Worm (Caenorhabditis elegans): ENCODE measurements around the gene T11B7.1.

T11B7.1 gene

ce11 chrIV:8866092-8866491 lies 25.6 kb downstream of the T11B7.1 start (continued):
- TF ChIP-seq alr-1 (tag; optimal IDR thresholded peaks at IDR 0.05) = no peak
- no peak for TF ChIP-seq dmd-4 (tag; optimal IDR thresholded peaks at IDR 0.05)
- TF ChIP-seq egl-27 (tag; optimal IDR thresholded peaks at IDR 0.05) = peak; percentile 23

ce11 chrIV:8867562-8867961 lies 27.0 kb downstream of the T11B7.1 start:
- peak; percentile 44 for TF ChIP-seq sma-9 (GFP tag; optimal IDR thresholded peaks at IDR 0.05)
- no peak for TF ChIP-seq sma-9 (tag; optimal IDR thresholded peaks at IDR 0.05)
- peak in 1 of 2 experiments; percentile 10 for TF ChIP-seq lsy-2 (tag; optimal IDR thresholded peaks at IDR 0.05)
- TF ChIP-seq nhr-11 (tag; optimal IDR thresholded peaks at IDR 0.05) = no peak
- TF ChIP-seq crh-2 (tag; optimal IDR thresholded peaks at IDR 0.05) = peak; percentile 6
- TF ChIP-seq nhr-129 (tag; optimal IDR thresholded peaks at IDR 0.05) = no peak
- TF ChIP-seq nhr-12 (tag; optimal IDR thresholded peaks at IDR 0.05) = no peak
- TF ChIP-seq fos-1 (tag; optimal IDR thresholded peaks at IDR 0.05) = peak; percentile 23
- no peak for TF ChIP-seq C34F6.9 (tag; optimal IDR thresholded peaks at IDR 0.05)

DNA sequence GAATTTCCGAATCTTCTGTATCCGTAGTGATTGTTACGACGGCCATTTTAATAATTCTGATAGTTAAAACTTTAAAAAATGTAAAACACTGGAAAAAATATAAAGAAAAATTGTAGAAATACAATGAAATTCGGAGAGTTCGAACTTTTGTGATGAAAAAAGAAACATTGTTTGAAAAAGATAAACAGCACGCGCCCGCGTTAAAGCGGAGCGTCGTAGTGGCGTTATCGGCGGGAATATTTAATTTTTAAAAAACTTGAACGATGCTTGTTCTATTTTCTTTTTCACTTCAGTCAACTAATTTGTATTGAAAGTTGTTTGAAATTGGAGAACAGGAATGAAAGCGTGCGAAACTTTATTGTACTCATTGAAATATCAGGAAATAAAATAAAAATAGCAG lies 29.1 kb downstream of the T11B7.1 start, which contains the start of gene npp-23:
Gene npp-23 (minus strand): TSS at position 56 of the 400 bp plus-strand sequence.
- TF ChIP-seq snpc-4 (tag; optimal IDR thresholded peaks at IDR 0.05) (peak; percentile 12), gmeb-1 (tag; optimal IDR thresholded peaks at IDR 0.05) (peak; percentile 94), alr-1 (tag; optimal IDR thresholded peaks at IDR 0.05) (no peak), sma-3 (GFP tag; optimal IDR thresholded peaks at IDR 0.05) (peak; percentile 20)

DNA sequence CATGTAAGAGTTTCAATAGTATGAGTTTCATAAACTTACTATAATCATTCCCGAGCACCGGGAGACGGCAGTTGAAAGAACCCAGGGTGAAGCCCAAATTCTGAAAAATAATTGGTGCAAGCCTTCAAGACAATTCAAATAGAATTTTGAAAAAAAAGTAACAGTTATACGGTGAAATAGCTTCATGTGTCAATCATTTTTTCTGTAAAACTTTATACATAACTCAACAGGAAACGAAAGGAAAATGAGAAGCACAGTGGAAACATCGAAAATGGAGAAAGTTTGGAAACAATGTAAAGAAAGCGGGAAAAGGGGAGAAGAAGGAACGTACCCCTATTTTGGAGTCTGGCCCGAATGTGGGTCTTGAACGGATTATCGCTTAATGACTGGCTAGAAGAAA lies 32.4 kb downstream of the T11B7.1 start, which contains the start of gene C09G9.3:
Gene C09G9.3 (minus strand): TSS at position 101 of the 400 bp plus-strand sequence.
- TF ChIP-seq ama-1 (optimal IDR thresholded peaks at IDR 0.05) = no peak
- no peak for TF ChIP-seq ceh-82 (tag; optimal IDR thresholded peaks at IDR 0.05)
- TF ChIP-seq nhr-6 (tag; optimal IDR thresholded peaks at IDR 0.05) = no peak
- no peak for TF ChIP-seq sma-9 (GFP tag; optimal IDR thresholded peaks at IDR 0.05)
- TF ChIP-seq sma-9 (tag; optimal IDR thresholded peaks at IDR 0.05) = no peak
- TF ChIP-seq ztf-1 (GFP tag; conservative IDR thresholded peaks at IDR 0.05) = no peak
- no peak for TF ChIP-seq Y55F3AM.14 (GFP tag; optimal IDR thresholded peaks at IDR 0.05)
- no peak for TF ChIP-seq nhr-77 (tag; optimal IDR thresholded peaks at IDR 0.05)
- no peak for TF ChIP-seq mab-5 (tag; optimal IDR thresholded peaks at IDR 0.05)
- no peak for TF ChIP-seq nhr-21 (tag; optimal IDR thresholded peaks at IDR 0.05)
- no peak for TF ChIP-seq lsy-2 (tag; optimal IDR thresholded peaks at IDR 0.05)
- no peak for TF ChIP-seq nhr-11 (tag; optimal IDR thresholded peaks at IDR 0.05)

DNA sequence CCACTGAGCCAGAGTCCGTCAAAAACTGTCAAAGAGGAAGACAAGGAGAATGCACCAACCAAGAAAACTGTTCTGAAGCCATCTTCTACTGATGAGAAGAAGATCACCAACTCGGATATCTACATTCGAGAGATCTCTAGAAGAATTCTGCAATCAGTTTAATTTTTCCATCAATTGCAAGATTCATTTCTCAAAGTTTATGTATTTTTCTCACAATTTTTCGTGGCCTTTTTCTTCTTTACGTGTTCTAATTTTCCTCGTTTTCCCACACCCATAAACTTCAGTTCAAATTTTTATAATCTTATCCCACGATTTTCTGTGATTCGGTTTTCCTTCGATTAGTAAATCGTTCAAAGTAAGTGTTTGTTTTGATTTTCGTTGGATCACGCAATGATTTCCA lies 33.3 kb downstream of the T11B7.1 start, which contains the start of gene hdl-2:
Gene hdl-2 (plus strand): TSS at position 301 of the 400 bp plus-strand sequence.
- no peak for TF ChIP-seq unc-55 (GFP tag; optimal IDR thresholded peaks at IDR 0.05)
- no peak for TF ChIP-seq gmeb-1 (tag; optimal IDR thresholded peaks at IDR 0.05)
- TF ChIP-seq nhr-11 (tag; optimal IDR thresholded peaks at IDR 0.05) = no peak
- TF ChIP-seq alr-1 (tag; optimal IDR thresholded peaks at IDR 0.05) = no peak
- TF ChIP-seq skn-1 (tag; optimal IDR thresholded peaks at IDR 0.05) = no peak
- TF ChIP-seq ztf-1 (GFP tag; conservative IDR thresholded peaks at IDR 0.05) = no peak
- no peak for TF ChIP-seq crh-2 (tag; optimal IDR thresholded peaks at IDR 0.05)
- no peak for TF ChIP-seq ztf-11 (tag; optimal IDR thresholded peaks at IDR 0.05)
- TF ChIP-seq nhr-25 (tag; optimal IDR thresholded peaks at IDR 0.05) = no peak
- TF ChIP-seq C34F6.9 (tag; optimal IDR thresholded peaks at IDR 0.05) = no peak
- TF ChIP-seq dmd-4 (tag; optimal IDR thresholded peaks at IDR 0.05) = no peak
- TF ChIP-seq lin-11 (tag; optimal IDR thresholded peaks at IDR 0.05) = no peak
- TF ChIP-seq nhr-129 (tag; optimal IDR thresholded peaks at IDR 0.05) = no peak
- no peak for TF ChIP-seq mdl-1 (tag; optimal IDR thresholded peaks at IDR 0.05)
- no peak for TF ChIP-seq aly-2 (tag; optimal IDR thresholded peaks at IDR 0.05)
- no peak for TF ChIP-seq lsy-2 (tag; optimal IDR thresholded peaks at IDR 0.05)
- no peak for TF ChIP-seq sma-9 (GFP tag; optimal IDR thresholded peaks at IDR 0.05)
- no peak for TF ChIP-seq sma-9 (tag; optimal IDR thresholded peaks at IDR 0.05)
- TF ChIP-seq lin-13 (GFP tag; optimal IDR thresholded peaks at IDR 0.05) = no peak
- no peak for TF ChIP-seq nhr-21 (tag; optimal IDR thresholded peaks at IDR 0.05)
- no peak for TF ChIP-seq nhr-12 (tag; optimal IDR thresholded peaks at IDR 0.05)

DNA sequence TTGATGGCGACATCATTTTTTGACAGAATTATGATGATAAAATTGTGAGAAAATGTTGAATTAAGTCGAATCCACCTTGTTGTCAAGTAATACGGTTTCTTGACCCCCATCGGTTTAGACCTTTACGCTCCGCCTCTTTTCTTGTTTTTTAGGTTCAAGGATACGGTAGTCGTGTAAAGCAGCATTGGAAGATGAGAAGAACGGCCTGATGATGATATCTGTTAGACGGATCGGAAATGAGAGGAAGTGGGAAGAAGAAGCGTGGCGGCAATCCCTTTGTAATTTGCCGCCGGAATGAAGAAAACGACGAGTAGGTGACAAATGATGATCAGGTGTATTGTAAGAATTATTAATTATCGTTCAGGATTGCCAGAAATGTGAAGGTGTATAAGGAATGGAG lies 39.3 kb downstream of the T11B7.1 start, which contains the start of gene npax-4:
Gene npax-4 (minus strand): TSS at position 101 of the 400 bp plus-strand sequence.
- TF ChIP-seq nhr-6 (tag; optimal IDR thresholded peaks at IDR 0.05) (no peak), crh-2 (tag; optimal IDR thresholded peaks at IDR 0.05) (no peak), nhr-237 (tag; optimal IDR thresholded peaks at IDR 0.05) (no peak), alr-1 (tag; optimal IDR thresholded peaks at IDR 0.05) (no peak), nhr-77 (tag; optimal IDR thresholded peaks at IDR 0.05) (no peak), ceh-16 (tag; optimal IDR thresholded peaks at IDR 0.05) (no peak), sma-9 (GFP tag; optimal IDR thresholded peaks at IDR 0.05) (no peak), sma-9 (tag; optimal IDR thresholded peaks at IDR 0.05) (no peak), blmp-1 (tag; optimal IDR thresholded peaks at IDR 0.05; ENCODE audit: insufficient read depth) (no peak), nhr-25 (tag; optimal IDR thresholded peaks at IDR 0.05) (no peak), nhr-10 (tag; optimal IDR thresholded peaks at IDR 0.05) (no peak), nhr-12 (tag; optimal IDR thresholded peaks at IDR 0.05) (no peak), ztf-1 (GFP tag; conservative IDR thresholded peaks at IDR 0.05) (no peak), Y55F3AM.14 (GFP tag; optimal IDR thresholded peaks at IDR 0.05) (no peak), nhr-21 (tag; optimal IDR thresholded peaks at IDR 0.05) (no peak), C34F6.9 (tag; optimal IDR thresholded peaks at IDR 0.05) (no peak), mbf-1 (tag; optimal IDR thresholded peaks at IDR 0.05) (no peak), R02D3.7 (tag; optimal IDR thresholded peaks at IDR 0.05) (no peak), nhr-11 (tag; optimal IDR thresholded peaks at IDR 0.05) (no peak), ama-1 (optimal IDR thresholded peaks at IDR 0.05) (no peak)
